Fruit fly (Drosophila melanogaster) whole organism, adult: Measurements from ENCODE around the gene stv.

ENCODE experiments used
- CG11617 ChIP-seq: fragments of 200-800 bp; sonication (Bioruptor generic); optimal IDR thresholded peaks from 2 replicates; lab custom pipeline; 2017; ENCODE audit warnings: mild to moderate bottlenecking, missing biosample characterization, missing genetic modification reagents, missing genetic modification characterization
- CG12768 ChIP-seq: fragments of 200-800 bp; sonication (Bioruptor generic); optimal IDR thresholded peaks from 2 replicates; lab custom pipeline; 2017; ENCODE audit warnings: missing biosample characterization, missing genetic modification characterization, mild to moderate bottlenecking, moderate library complexity, missing genetic modification reagents
- CG14711 ChIP-seq: fragments of 200-800 bp; sonication (Bioruptor generic); optimal IDR thresholded peaks from 2 replicates; lab custom pipeline; 2018; ENCODE audit warnings: missing biosample characterization, mild to moderate bottlenecking, missing genetic modification characterization, moderate library complexity
- CG1620 ChIP-seq: fragments of 200-800 bp; sonication (Bioruptor generic); optimal IDR thresholded peaks from 2 replicates; lab custom pipeline; 2016; ENCODE audit warnings: missing biosample characterization, missing genetic modification characterization
- CG33017 ChIP-seq: fragments of 200-800 bp; sonication (Bioruptor generic); optimal IDR thresholded peaks from 2 replicates; lab custom pipeline; 2018; ENCODE audit warnings: missing biosample characterization, mild to moderate bottlenecking, missing genetic modification characterization, moderate library complexity
- CG5204 ChIP-seq: fragments of 200-800 bp; sonication (Bioruptor generic); optimal IDR thresholded peaks from 2 replicates; lab custom pipeline; 2016; ENCODE audit warnings: missing biosample characterization, missing genetic modification characterization
- CG7045 ChIP-seq: fragments of 200-800 bp; sonication (Bioruptor generic); optimal IDR thresholded peaks from 2 replicates; lab custom pipeline; 2017; ENCODE audit warnings: missing biosample characterization, mild to moderate bottlenecking, missing genetic modification characterization
- CG7101 ChIP-seq: fragments of 200-800 bp; sonication (Bioruptor generic); optimal IDR thresholded peaks from 2 replicates; lab custom pipeline; 2018; ENCODE audit warnings: missing biosample characterization, mild to moderate bottlenecking, missing genetic modification characterization, moderate library complexity
- Crg-1 ChIP-seq: fragments of 200-800 bp; sonication (Bioruptor generic); optimal IDR thresholded peaks from 2 replicates; lab custom pipeline; 2016; ENCODE audit warnings: missing biosample characterization, missing genetic modification characterization
- Mnt ChIP-seq: fragments of 200-800 bp; sonication (Bioruptor generic); optimal IDR thresholded peaks from 2 replicates; lab custom pipeline; 2016; ENCODE audit warnings: missing biosample characterization, mild to moderate bottlenecking, missing genetic modification characterization
- cnc ChIP-seq, 2 experiments: fragments of >200 bp; optimal IDR thresholded peaks; 2 replicates each; lab custom pipeline; 2017
- kay ChIP-seq: fragments of 200-800 bp; sonication (Bioruptor generic); peaks from one replicate; lab custom pipeline; 2016; ENCODE audit warnings: missing biosample characterization, missing genetic modification characterization, borderline replicate concordance
- pad ChIP-seq: fragments of 200-800 bp; sonication (Bioruptor generic); optimal IDR thresholded peaks from 3 replicates; lab custom pipeline; 2017; ENCODE audit warnings: missing biosample characterization, missing genetic modification characterization, mild to moderate bottlenecking, moderate library complexity, missing genetic modification reagents
- tj ChIP-seq: fragments of 200-800 bp; sonication (Bioruptor generic); optimal IDR thresholded peaks from 3 replicates; lab custom pipeline; 2017; ENCODE audit warnings: missing biosample characterization, mild to moderate bottlenecking, missing genetic modification characterization, moderate library complexity

The stv gene

DNA sequence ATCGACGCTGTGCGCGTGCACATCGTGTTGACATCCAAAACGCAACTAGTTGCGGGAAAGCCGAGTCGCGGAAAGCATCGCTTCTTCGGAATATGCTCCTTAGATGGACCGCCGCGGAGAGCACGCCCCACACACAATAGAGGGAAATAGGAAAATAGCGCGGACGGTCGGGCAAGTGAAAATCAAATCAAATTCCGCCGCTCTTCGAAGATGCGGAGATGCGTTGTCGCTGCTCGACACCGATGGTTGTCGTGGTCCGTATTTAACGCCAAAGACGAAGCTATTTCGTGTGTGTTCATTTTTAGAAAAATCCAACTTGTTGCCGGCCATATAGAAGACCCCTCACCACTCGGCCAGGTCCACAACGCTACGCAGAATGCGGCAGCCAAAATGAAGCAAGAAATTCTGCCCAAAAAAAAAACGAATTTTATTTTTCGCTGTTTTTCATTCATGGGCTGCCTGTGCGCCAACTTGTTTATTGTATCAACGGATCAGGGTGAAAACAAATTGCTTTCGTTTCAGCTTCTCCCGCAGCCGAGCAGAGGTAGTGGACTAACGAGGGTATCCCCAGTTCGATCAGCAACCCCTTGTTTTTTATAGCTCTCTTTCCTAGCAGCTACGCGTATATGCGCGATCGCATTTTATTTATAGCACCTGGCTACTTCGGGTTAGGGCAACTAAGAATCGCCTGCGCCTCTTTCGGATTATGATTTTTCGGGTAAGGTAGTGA is 42.4 kb downstream of the stv start, which contains the start of gene CG10710:
TSS of gene CG10710 (minus strand) at position 51 of the 730 bp plus-strand sequence.
- no peak for TF ChIP-seq Crg-1 (GFP tag; lab: Kevin White, UChicago)
- no peak for TF ChIP-seq CG12768 (GFP tag; lab: Kevin White, UChicago)
- TF ChIP-seq cnc (optimal IDR thresholded peaks at IDR 0.05; lab: Kevin White, UChicago), result no peak
- no peak for TF ChIP-seq CG11617
- TF ChIP-seq CG33017 (tag; lab: Kevin White, UChicago), result no peak
- TF ChIP-seq CG14711 (tag; lab: Kevin White, UChicago), result no peak
- TF ChIP-seq pad, result no peak
- TF ChIP-seq CG7045, result no peak
- no peak for TF ChIP-seq tj (GFP tag; lab: Kevin White, UChicago)
- no peak for TF ChIP-seq Mnt (GFP tag; lab: Kevin White, UChicago)
- TF ChIP-seq CG5204 (GFP tag; lab: Kevin White, UChicago), result no peak
- TF ChIP-seq CG1620 (GFP tag; lab: Kevin White, UChicago), result no peak
- TF ChIP-seq CG7101, result no peak
- TF ChIP-seq kay, result no peak
